Fruit fly (Drosophila melanogaster) whole organism: ENCODE data around the gene CG33120.

ENCODE experiments used
- CG8478 ChIP-seq: fragments of >200 bp; optimal IDR thresholded peaks from 2 replicates; lab custom pipeline; 2018; ENCODE audit warnings: inconsistent platforms
- EcR ChIP-seq, 2 experiments: fragments of >200 bp; optimal IDR thresholded peaks; 2 replicates each; lab custom pipeline; 2017; ENCODE audit warnings: missing biosample characterization in 2 of 2, missing genetic modification characterization in 2 of 2, missing genetic modification reagents in 2 of 2
- pan ChIP-seq: fragments of >200 bp; optimal IDR thresholded peaks from 2 replicates; lab custom pipeline; 2017
- psq ChIP-seq: fragments of >200 bp; optimal IDR thresholded peaks from 2 replicates; lab custom pipeline; 2017

dm6 chr2L:18864093-18864492, 19.7 kb upstream of the CG33120 start:
- no peak for TF ChIP-seq pan
- TF ChIP-seq CG8478 = no peak
- TF ChIP-seq psq (lab: Kevin White, UChicago) = no peak
- TF ChIP-seq EcR (GFP tag; optimal IDR thresholded peaks at IDR 0.05; lab: Kevin White, UChicago) = no peak
